Worm (Caenorhabditis elegans): ENCODE data around the gene dhs-25.

Gene dhs-25

DNA sequence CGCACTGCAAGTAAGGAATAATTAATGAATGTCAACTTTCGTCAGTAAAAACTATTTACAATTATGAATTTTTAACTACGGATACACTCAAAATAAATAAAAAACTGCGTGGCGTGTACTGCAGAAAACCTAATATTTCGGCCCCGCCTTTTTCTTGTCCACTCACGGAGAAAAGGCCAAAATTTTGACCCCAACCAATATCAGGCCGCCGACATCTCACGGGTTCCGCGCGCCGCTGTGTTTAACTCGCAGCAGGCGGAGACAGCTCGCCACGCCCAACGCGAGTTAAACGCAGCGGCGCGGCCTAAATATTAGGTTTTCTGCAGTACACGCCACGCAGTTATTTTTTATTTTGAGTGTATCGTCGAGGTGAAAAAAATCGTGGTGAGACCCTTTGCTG lies 15.1 kb upstream of the dhs-25 start:
- TF ChIP-seq nhr-28 (tag; optimal IDR thresholded peaks at IDR 0.05) (no peak), elt-3 (tag; optimal IDR thresholded peaks at IDR 0.05) (no peak), ces-1 (GFP tag; optimal IDR thresholded peaks at IDR 0.05) (no peak), mls-2 (tag; optimal IDR thresholded peaks at IDR 0.05) (no peak), sem-2 (GFP tag; optimal IDR thresholded peaks at IDR 0.05) (no peak), mab-5 (tag; optimal IDR thresholded peaks at IDR 0.05) (no peak), tbx-8 (GFP tag; optimal IDR thresholded peaks at IDR 0.05) (no peak), M03D4.4 (tag; optimal IDR thresholded peaks at IDR 0.05) (no peak), nhr-237 (tag; optimal IDR thresholded peaks at IDR 0.05) (no peak), unc-62 (GFP tag; optimal IDR thresholded peaks at IDR 0.05) (no peak), snpc-4 (tag; optimal IDR thresholded peaks at IDR 0.05) (no peak)

DNA sequence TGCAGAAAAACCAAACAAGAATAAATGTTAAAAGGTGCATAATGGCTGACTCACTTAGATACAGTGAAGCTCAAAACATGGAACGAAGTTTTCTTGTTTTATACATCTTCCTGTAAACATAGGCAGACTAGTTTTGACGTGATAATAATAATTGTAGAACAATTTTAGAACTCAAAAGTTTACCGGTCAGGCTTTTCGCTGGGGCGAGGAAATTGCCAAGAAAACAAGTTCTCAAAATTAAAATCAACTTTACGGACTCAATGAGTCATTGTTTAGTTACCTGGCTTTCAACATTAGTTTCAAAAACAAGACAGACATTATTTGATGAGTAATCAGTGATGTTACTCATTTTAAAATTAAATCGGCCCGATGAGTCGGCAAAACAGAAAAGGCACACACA lies 13.5 kb upstream of the dhs-25 start, which contains the start of gene D1005.5:
D1005.5 (minus strand) TSS at position 101 of the 400 bp plus-strand sequence.
- TF ChIP-seq nhr-28 (tag; optimal IDR thresholded peaks at IDR 0.05) (no peak), ztf-11 (tag; optimal IDR thresholded peaks at IDR 0.05) (no peak), cnd-1 (tag; optimal IDR thresholded peaks at IDR 0.05) (no peak), hlh-1 (tag; optimal IDR thresholded peaks at IDR 0.05) (no peak), unc-62 (GFP tag; optimal IDR thresholded peaks at IDR 0.05) (no peak), bed-3 (GFP tag; optimal IDR thresholded peaks at IDR 0.05) (no peak), nhr-12 (tag; optimal IDR thresholded peaks at IDR 0.05) (no peak), drap-1 (GFP tag; optimal IDR thresholded peaks at IDR 0.05) (no peak), blmp-1 (tag; optimal IDR thresholded peaks at IDR 0.05) (no peak), elt-1 (tag; optimal IDR thresholded peaks at IDR 0.05; ENCODE audit: borderline replicate concordance, insufficient read depth) (no peak), ces-1 (GFP tag; optimal IDR thresholded peaks at IDR 0.05) (no peak), pha-4 (tag; optimal IDR thresholded peaks at IDR 0.05) (no peak), lsy-2 (tag; optimal IDR thresholded peaks at IDR 0.05) (no peak), lin-32 (GFP tag; optimal IDR thresholded peaks at IDR 0.05) (no peak), unc-120 (tag; optimal IDR thresholded peaks at IDR 0.05; ENCODE audit: poor library complexity, severe bottlenecking) (no peak), zip-8 (tag; optimal IDR thresholded peaks at IDR 0.05) (no peak)

DNA sequence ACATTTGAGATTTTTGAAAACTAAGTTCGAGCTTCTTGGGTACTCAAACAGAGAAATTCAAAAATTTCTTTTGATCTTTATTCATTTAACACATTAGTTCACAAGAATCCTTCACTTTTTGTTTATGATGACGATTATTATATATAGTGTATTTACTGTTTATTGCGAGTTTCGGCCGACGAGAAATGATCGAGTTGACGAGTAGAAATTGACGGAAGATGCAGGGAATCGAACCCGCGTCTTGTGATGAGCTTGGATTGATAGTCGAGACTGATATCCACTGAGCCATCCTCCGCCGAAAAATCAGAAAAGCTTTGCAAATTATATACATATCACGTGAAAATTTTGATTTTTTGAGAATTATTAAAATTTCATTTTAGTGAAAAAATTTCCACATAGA lies 12.5 kb upstream of the dhs-25 start:
- no peak for TF ChIP-seq ces-1 (GFP tag; optimal IDR thresholded peaks at IDR 0.05)
- TF ChIP-seq pha-4 (tag; optimal IDR thresholded peaks at IDR 0.05): no peak
- TF ChIP-seq ham-2 (GFP tag; optimal IDR thresholded peaks at IDR 0.05): no peak
- TF ChIP-seq mep-1 (tag; optimal IDR thresholded peaks at IDR 0.05): no peak
- no peak for TF ChIP-seq lin-13 (tag; optimal IDR thresholded peaks at IDR 0.05)
- TF ChIP-seq nhr-28 (tag; optimal IDR thresholded peaks at IDR 0.05): no peak
- TF ChIP-seq lin-32 (GFP tag; optimal IDR thresholded peaks at IDR 0.05): no peak
- no peak for TF ChIP-seq elt-3 (tag; optimal IDR thresholded peaks at IDR 0.05)
- no peak for TF ChIP-seq cnd-1 (tag; optimal IDR thresholded peaks at IDR 0.05)
- TF ChIP-seq M03D4.4 (tag; optimal IDR thresholded peaks at IDR 0.05): no peak
- no peak for TF ChIP-seq sem-2 (GFP tag; optimal IDR thresholded peaks at IDR 0.05)
- no peak for TF ChIP-seq nhr-237 (tag; optimal IDR thresholded peaks at IDR 0.05)
- TF ChIP-seq ceh-43 (GFP tag; optimal IDR thresholded peaks at IDR 0.05): no peak
- no peak for TF ChIP-seq sptf-1 (tag; optimal IDR thresholded peaks at IDR 0.05)
- no peak for TF ChIP-seq lsy-2 (tag; optimal IDR thresholded peaks at IDR 0.05)
- TF ChIP-seq unc-62 (GFP tag; optimal IDR thresholded peaks at IDR 0.05): no peak
- TF ChIP-seq nhr-76 (tag; optimal IDR thresholded peaks at IDR 0.05): no peak

DNA sequence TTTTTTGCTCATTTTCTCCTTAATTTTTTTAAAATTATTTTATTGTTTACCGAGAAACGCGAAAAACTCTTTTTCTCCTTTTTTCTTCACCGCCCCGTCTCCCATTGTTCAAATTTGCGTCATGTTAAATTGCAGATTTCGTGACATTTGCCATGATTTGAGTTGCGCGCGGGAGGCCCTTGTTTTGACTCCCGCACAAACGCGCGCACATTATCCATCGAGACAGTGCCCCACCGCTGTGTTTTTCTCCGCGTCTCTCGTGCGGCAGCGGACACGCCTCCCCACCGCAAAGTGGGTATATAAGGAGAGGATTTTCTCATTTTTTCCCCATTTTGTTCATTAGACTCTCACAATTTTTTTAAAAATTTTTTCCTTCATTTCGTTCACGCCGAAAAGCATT lies 10.3 kb upstream of the dhs-25 start:
- TF ChIP-seq unc-39 (tag; optimal IDR thresholded peaks at IDR 0.05) (no peak), elt-3 (tag; optimal IDR thresholded peaks at IDR 0.05) (no peak), ceh-83 (GFP tag; optimal IDR thresholded peaks at IDR 0.05) (no peak), cnd-1 (tag; optimal IDR thresholded peaks at IDR 0.05) (no peak), M03D4.4 (tag; optimal IDR thresholded peaks at IDR 0.05) (no peak), zip-8 (tag; optimal IDR thresholded peaks at IDR 0.05) (no peak), drap-1 (GFP tag; optimal IDR thresholded peaks at IDR 0.05) (no peak), nhr-28 (tag; optimal IDR thresholded peaks at IDR 0.05) (no peak), sem-2 (GFP tag; optimal IDR thresholded peaks at IDR 0.05) (no peak), lin-13 (tag; optimal IDR thresholded peaks at IDR 0.05) (no peak), bed-3 (GFP tag; optimal IDR thresholded peaks at IDR 0.05) (no peak), nhr-2 (tag; optimal IDR thresholded peaks at IDR 0.05) (no peak), unc-120 (tag; optimal IDR thresholded peaks at IDR 0.05; ENCODE audit: poor library complexity, severe bottlenecking) (no peak), hlh-1 (tag; optimal IDR thresholded peaks at IDR 0.05) (no peak), ztf-11 (tag; optimal IDR thresholded peaks at IDR 0.05) (no peak), elt-1 (tag; optimal IDR thresholded peaks at IDR 0.05; ENCODE audit: borderline replicate concordance, insufficient read depth) (no peak), lsy-2 (tag; optimal IDR thresholded peaks at IDR 0.05) (no peak)
